Fruit fly (Drosophila melanogaster) whole organism, prepupa: ENCODE results near the gene CG15387.
A peak's percentile ranks its signal among the peaks of the same experiment; 100 is the strongest.

Source experiments
- Blimp-1 ChIP-seq: fragments of 200-800 bp; sonication (Bioruptor generic); optimal IDR thresholded peaks from 3 replicates; lab custom pipeline; 2017; ENCODE audit warnings: missing biosample characterization, missing genetic modification characterization, mild to moderate bottlenecking, moderate library complexity, missing genetic modification reagents
- CG10631 ChIP-seq: fragments of 200-800 bp; sonication (Bioruptor generic); optimal IDR thresholded peaks from 2 replicates; lab custom pipeline; 2016; ENCODE audit warnings: missing biosample characterization, missing genetic modification characterization
- CG11762 ChIP-seq: fragments of 200-800 bp; sonication (Bioruptor generic); optimal IDR thresholded peaks from 3 replicates; lab custom pipeline; 2016; ENCODE audit warnings: missing biosample characterization, missing genetic modification characterization; ENCODE audit not compliant: insufficient read depth
- CG15336 ChIP-seq: fragments of 200-800 bp; sonication (Bioruptor generic); IDR thresholded peaks from 2 replicates; pipeline ENCODE4 v1.3.6; 2022; ENCODE audit warnings: missing biosample characterization, missing genetic modification characterization
- CG1621 ChIP-seq: fragments of 200-800 bp; sonication (Bioruptor generic); optimal IDR thresholded peaks from 3 replicates; lab custom pipeline; 2018; ENCODE audit warnings: missing biosample characterization, mild to moderate bottlenecking, missing genetic modification characterization
- CG3032 ChIP-seq: fragments of 200-800 bp; optimal IDR thresholded peaks from 2 replicates; lab custom pipeline; 2019; ENCODE audit warnings: missing biosample characterization, mild to moderate bottlenecking, missing genetic modification characterization, moderate library complexity
- CG31627 ChIP-seq: fragments of 200-800 bp; sonication (Bioruptor generic); optimal IDR thresholded peaks from 3 replicates; lab custom pipeline; 2016; ENCODE audit warnings: missing biosample characterization, missing genetic modification characterization
- CG32006 ChIP-seq: fragments of 200-800 bp; sonication (Bioruptor generic); optimal IDR thresholded peaks from 3 replicates; lab custom pipeline; 2017; ENCODE audit warnings: missing biosample characterization, mild to moderate bottlenecking, missing genetic modification characterization
- CG34406 ChIP-seq: fragments of 200-800 bp; sonication (Bioruptor generic); optimal IDR thresholded peaks from 3 replicates; lab custom pipeline; 2016; ENCODE audit warnings: missing biosample characterization, missing genetic modification characterization
- CG3919 ChIP-seq: fragments of 200-800 bp; sonication (Bioruptor generic); optimal IDR thresholded peaks from 3 replicates; lab custom pipeline; 2016; ENCODE audit warnings: missing biosample characterization, missing genetic modification characterization
- CG4318 ChIP-seq: fragments of 200-800 bp; sonication (Bioruptor generic); optimal IDR thresholded peaks from 3 replicates; lab custom pipeline; 2017; ENCODE audit warnings: missing biosample characterization, mild to moderate bottlenecking, missing genetic modification characterization
- CG6163 ChIP-seq: fragments of 200-800 bp; sonication (Bioruptor generic); IDR thresholded peaks from 3 replicates; pipeline ENCODE4 v1.3.6; 2022; ENCODE audit warnings: missing biosample characterization, missing genetic modification characterization
- CG6276 ChIP-seq: fragments of 200-800 bp; sonication (Bioruptor generic); optimal IDR thresholded peaks from 2 replicates; lab custom pipeline; 2017; ENCODE audit warnings: missing biosample characterization, mild to moderate bottlenecking, missing genetic modification characterization
- CG6792 ChIP-seq: fragments of 200-800 bp; sonication (Bioruptor generic); optimal IDR thresholded peaks from 3 replicates; lab custom pipeline; 2016; ENCODE audit warnings: missing biosample characterization, missing genetic modification characterization
- CG6808 ChIP-seq: fragments of 200-800 bp; sonication (Bioruptor generic); optimal IDR thresholded peaks from 3 replicates; lab custom pipeline; 2017; ENCODE audit warnings: missing biosample characterization, missing genetic modification characterization, mild to moderate bottlenecking, moderate library complexity, missing genetic modification reagents
- CG6854 ChIP-seq: fragments of 200-800 bp; sonication (Bioruptor generic); optimal IDR thresholded peaks from 2 replicates; lab custom pipeline; 2017; ENCODE audit warnings: missing biosample characterization, mild to moderate bottlenecking, missing genetic modification characterization
- CG8119 ChIP-seq: fragments of 200-800 bp; sonication (Bioruptor generic); IDR thresholded peaks from 3 replicates; pipeline ENCODE4 v1.3.6; 2022; ENCODE audit warnings: missing biosample characterization, missing genetic modification characterization
- CG8319 ChIP-seq: fragments of 200-800 bp; sonication (Bioruptor generic); optimal IDR thresholded peaks from 3 replicates; lab custom pipeline; 2016; ENCODE audit warnings: missing biosample characterization, missing genetic modification characterization
- CG8632 ChIP-seq: fragments of 200-800 bp; sonication (Bioruptor generic); optimal IDR thresholded peaks from 3 replicates; lab custom pipeline; 2016; ENCODE audit warnings: missing biosample characterization, missing genetic modification characterization
- Eip75B ChIP-seq: fragments of 200-800 bp; sonication (Bioruptor generic); optimal IDR thresholded peaks from 3 replicates; lab custom pipeline; 2016; ENCODE audit warnings: missing biosample characterization, missing genetic modification characterization
- Eip78C ChIP-seq: fragments of 200-800 bp; sonication (Bioruptor generic); peaks from one replicate; lab custom pipeline; 2016; ENCODE audit warnings: missing biosample characterization, missing genetic modification characterization
- Ets21C ChIP-seq: fragments of 200-800 bp; sonication (Bioruptor generic); optimal IDR thresholded peaks from 3 replicates; lab custom pipeline; 2016; ENCODE audit warnings: missing biosample characterization, missing genetic modification characterization
- Ets96B ChIP-seq: fragments of 200-800 bp; optimal IDR thresholded peaks from 2 replicates; lab custom pipeline; 2019; ENCODE audit warnings: missing biosample characterization, mild to moderate bottlenecking, missing genetic modification characterization, moderate library complexity
- Gug ChIP-seq: fragments of 200-800 bp; sonication (Bioruptor generic); IDR thresholded peaks from 2 replicates; pipeline ENCODE4 v1.3.6; 2022; ENCODE audit warnings: missing biosample characterization, missing genetic modification characterization
- Hr38 ChIP-seq: sonication (Bioruptor generic); optimal IDR thresholded peaks from 2 replicates; lab custom pipeline; 2016; ENCODE audit warnings: missing biosample characterization, missing genetic modification characterization
- Hr39 ChIP-seq: fragments of 200-800 bp; sonication (Bioruptor generic); optimal IDR thresholded peaks from 2 replicates; lab custom pipeline; 2016; ENCODE audit warnings: missing biosample characterization, missing genetic modification characterization
- Hr4 ChIP-seq: fragments of 200-800 bp; sonication (Bioruptor generic); optimal IDR thresholded peaks from 3 replicates; lab custom pipeline; 2016; ENCODE audit warnings: missing biosample characterization, missing genetic modification characterization
- Met ChIP-seq: fragments of 200-800 bp; sonication (Bioruptor generic); optimal IDR thresholded peaks from 3 replicates; lab custom pipeline; 2016; ENCODE audit warnings: missing biosample characterization, missing genetic modification characterization
- OdsH ChIP-seq: fragments of 200-800 bp; sonication (Bioruptor generic); optimal IDR thresholded peaks from 3 replicates; lab custom pipeline; 2016; ENCODE audit warnings: missing biosample characterization, missing genetic modification characterization
- Smox ChIP-seq: fragments of 200-800 bp; sonication (Bioruptor generic); optimal IDR thresholded peaks from 3 replicates; lab custom pipeline; 2016; ENCODE audit warnings: missing biosample characterization, missing genetic modification characterization
- Sox102F ChIP-seq: fragments of 200-800 bp; sonication (Bioruptor generic); optimal IDR thresholded peaks from 2 replicates; lab custom pipeline; 2016; ENCODE audit warnings: missing biosample characterization, mild to moderate bottlenecking, missing genetic modification characterization
- Sox15 ChIP-seq: fragments of 200-800 bp; sonication (Bioruptor generic); optimal IDR thresholded peaks from 3 replicates; lab custom pipeline; 2016; ENCODE audit warnings: missing biosample characterization, missing genetic modification characterization
- acj6 ChIP-seq: fragments of 200-800 bp; sonication (Bioruptor generic); optimal IDR thresholded peaks from 3 replicates; lab custom pipeline; 2016; ENCODE audit warnings: missing biosample characterization, missing genetic modification characterization
- cyc ChIP-seq: fragments of 200-800 bp; sonication (Bioruptor generic); optimal IDR thresholded peaks from 3 replicates; lab custom pipeline; 2016; ENCODE audit warnings: missing biosample characterization, missing genetic modification characterization
- dac ChIP-seq: fragments of 200-800 bp; sonication (Bioruptor generic); optimal IDR thresholded peaks from 2 replicates; lab custom pipeline; 2017; ENCODE audit warnings: missing biosample characterization, mild to moderate bottlenecking, missing genetic modification characterization
- dsx ChIP-seq: fragments of 200-800 bp; optimal IDR thresholded peaks from 3 replicates; lab custom pipeline; 2019; ENCODE audit warnings: missing biosample characterization, mild to moderate bottlenecking, missing genetic modification characterization, moderate library complexity; ENCODE audit not compliant: poor library complexity, severe bottlenecking
- eg ChIP-seq: fragments of 200-800 bp; sonication (Bioruptor generic); IDR thresholded peaks from 3 replicates; pipeline ENCODE4 v1.3.6; 2022; ENCODE audit warnings: missing biosample characterization, missing genetic modification characterization
- fd59A ChIP-seq: fragments of 200-800 bp; sonication (Bioruptor generic); optimal IDR thresholded peaks from 2 replicates; lab custom pipeline; 2017; ENCODE audit warnings: missing biosample characterization, mild to moderate bottlenecking, missing genetic modification characterization, missing genetic modification reagents
- fd85E ChIP-seq: fragments of 200-800 bp; sonication (Bioruptor generic); optimal IDR thresholded peaks from 3 replicates; lab custom pipeline; 2016; ENCODE audit warnings: missing biosample characterization, missing genetic modification characterization
- salr ChIP-seq, 2 experiments: fragments of 200-800 bp; sonication (Bioruptor generic); optimal IDR thresholded peaks; 3 replicates each; lab custom pipeline; 2016 to 2018; ENCODE audit warnings: missing biosample characterization in 2 of 2, missing genetic modification characterization in 2 of 2, mild to moderate bottlenecking in 1 of 2
- ss ChIP-seq, 2 experiments: fragments of 200-800 bp; sonication (Bioruptor generic); optimal IDR thresholded peaks; 2 replicates in 1 of 2; 3 replicates in 1 of 2; lab custom pipeline; 2017 to 2018; ENCODE audit warnings: mild to moderate bottlenecking in 2 of 2, missing biosample characterization in 2 of 2, missing genetic modification characterization in 2 of 2, moderate library complexity in 1 of 2
- svp ChIP-seq: fragments of 200-800 bp; sonication (Bioruptor generic); peaks from one replicate; lab custom pipeline; 2016; ENCODE audit warnings: missing biosample characterization, missing genetic modification characterization
- topi ChIP-seq: fragments of 200-800 bp; sonication (Bioruptor generic); optimal IDR thresholded peaks from 3 replicates; lab custom pipeline; 2016; ENCODE audit warnings: missing biosample characterization, missing genetic modification characterization
- vri ChIP-seq: fragments of 200-800 bp; sonication (Bioruptor generic); optimal IDR thresholded peaks from 3 replicates; lab custom pipeline; 2016; ENCODE audit warnings: missing biosample characterization, mild to moderate bottlenecking, missing genetic modification characterization

Gene CG15387

dm6 chr2L:2201107-2201561, 25.0 kb downstream of the CG15387 start (continued):
- peak; percentile 63 for TF ChIP-seq vri (GFP tag; lab: Kevin White, UChicago)
- TF ChIP-seq Eip75B (GFP tag; lab: Kevin White, UChicago) = peak; percentile 89
- TF ChIP-seq CG6276 (GFP tag; lab: Kevin White, UChicago) = peak; percentile 97
- TF ChIP-seq topi (GFP tag; lab: Kevin White, UChicago) = peak; percentile 87
- TF ChIP-seq Sox102F (GFP tag; lab: Kevin White, UChicago) = peak; percentile 72
- TF ChIP-seq CG6808 (GFP tag; lab: Kevin White, UChicago) = peak; percentile 87
- TF ChIP-seq eg (GFP tag; lab: Robert Waterston, UW) = peak; percentile 91
- TF ChIP-seq Hr4 (GFP tag; lab: Kevin White, UChicago) = peak; percentile 96
- peak; percentile 80 for TF ChIP-seq Smox (GFP tag; lab: Kevin White, UChicago)
- peak; percentile 85 for TF ChIP-seq CG3032 (tag; lab: Kevin White, UChicago)
- TF ChIP-seq CG3919 (GFP tag; lab: Kevin White, UChicago) = peak; percentile 92
- no peak for TF ChIP-seq Hr38 (GFP tag; lab: Kevin White, UChicago)
- TF ChIP-seq Met (GFP tag; lab: Kevin White, UChicago) = peak; percentile 83
- peak; percentile 75 to 99 for TF ChIP-seq salr (GFP tag; optimal IDR thresholded peaks at IDR 0.05; lab: Kevin White, UChicago)
- TF ChIP-seq Blimp-1 (GFP tag; lab: Kevin White, UChicago) = peak; percentile 36
- peak; percentile 83 for TF ChIP-seq dsx
- TF ChIP-seq Hr39 = peak; percentile 81
- TF ChIP-seq CG4318 = peak; percentile 96
- TF ChIP-seq CG1621 (tag; lab: Kevin White, UChicago) = peak; percentile 67
- TF ChIP-seq CG11762 = peak; percentile 79
- peak; percentile 89 for TF ChIP-seq dac (GFP tag; lab: Kevin White, UChicago)

dm6 chr2L:2200136-2201036, 25.7 kb downstream of the CG15387 start:
- TF ChIP-seq CG6792 (GFP tag; lab: Kevin White, UChicago) = no peak
- TF ChIP-seq OdsH (GFP tag; lab: Kevin White, UChicago) = no peak
- peak; percentile 29 for TF ChIP-seq CG6854 (GFP tag; lab: Kevin White, UChicago)
- TF ChIP-seq CG34406 (GFP tag; lab: Kevin White, UChicago) = no peak
- no peak for TF ChIP-seq Smox (GFP tag; lab: Kevin White, UChicago)
- peak; percentile 5 for TF ChIP-seq Ets96B (tag; lab: Kevin White, UChicago)
- TF ChIP-seq ss (GFP tag; optimal IDR thresholded peaks at IDR 0.05; lab: Kevin White, UChicago) = peak in 1 of 2 experiments; percentile 31
- peak; percentile 99 for TF ChIP-seq vri (GFP tag; lab: Kevin White, UChicago)
- no peak for TF ChIP-seq CG4318
- TF ChIP-seq fd59A (GFP tag; lab: Kevin White, UChicago) = no peak
- TF ChIP-seq CG15336 (GFP tag; lab: Robert Waterston, UW) = no peak
- peak; percentile 75 for TF ChIP-seq Eip78C (GFP tag; lab: Kevin White, UChicago)
- no peak for TF ChIP-seq Hr4 (GFP tag; lab: Kevin White, UChicago)
- TF ChIP-seq cyc = no peak
- no peak for TF ChIP-seq eg (GFP tag; lab: Robert Waterston, UW)
- no peak for TF ChIP-seq CG32006 (GFP tag; lab: Kevin White, UChicago)
- no peak for TF ChIP-seq CG6808 (GFP tag; lab: Kevin White, UChicago)
- peak; percentile 34 for TF ChIP-seq CG3919 (GFP tag; lab: Kevin White, UChicago)
- no peak for TF ChIP-seq Gug (GFP tag; lab: Robert Waterston, UW)
- no peak for TF ChIP-seq salr (GFP tag; optimal IDR thresholded peaks at IDR 0.05; lab: Kevin White, UChicago)
- TF ChIP-seq CG8632 (GFP tag; lab: Kevin White, UChicago) = no peak
- TF ChIP-seq Ets21C (GFP tag; lab: Kevin White, UChicago) = no peak
- TF ChIP-seq dsx = peak; percentile 22
- no peak for TF ChIP-seq fd85E
- TF ChIP-seq CG8319 (GFP tag; lab: Kevin White, UChicago) = no peak
- TF ChIP-seq CG6163 = no peak
- no peak for TF ChIP-seq Blimp-1 (GFP tag; lab: Kevin White, UChicago)
- TF ChIP-seq Met (GFP tag; lab: Kevin White, UChicago) = peak; percentile 78
- no peak for TF ChIP-seq CG31627 (GFP tag; lab: Kevin White, UChicago)
- TF ChIP-seq svp (GFP tag; lab: Kevin White, UChicago) = peak; percentile 93
- TF ChIP-seq topi (GFP tag; lab: Kevin White, UChicago) = no peak
- TF ChIP-seq CG6276 (GFP tag; lab: Kevin White, UChicago) = no peak
- TF ChIP-seq CG1621 (tag; lab: Kevin White, UChicago) = peak; percentile 59
- peak; percentile 51 for TF ChIP-seq Eip75B (GFP tag; lab: Kevin White, UChicago)
- TF ChIP-seq Sox102F (GFP tag; lab: Kevin White, UChicago) = peak; percentile 9
- no peak for TF ChIP-seq CG10631 (GFP tag; lab: Kevin White, UChicago)
- no peak for TF ChIP-seq Sox15
- TF ChIP-seq acj6 (GFP tag; lab: Kevin White, UChicago) = no peak
- no peak for TF ChIP-seq Hr38 (GFP tag; lab: Kevin White, UChicago)
- no peak for TF ChIP-seq CG8119 (GFP tag; lab: Robert Waterston, UW)
